Worm (Caenorhabditis elegans): ENCODE results near the gene lido-16.

DNA sequence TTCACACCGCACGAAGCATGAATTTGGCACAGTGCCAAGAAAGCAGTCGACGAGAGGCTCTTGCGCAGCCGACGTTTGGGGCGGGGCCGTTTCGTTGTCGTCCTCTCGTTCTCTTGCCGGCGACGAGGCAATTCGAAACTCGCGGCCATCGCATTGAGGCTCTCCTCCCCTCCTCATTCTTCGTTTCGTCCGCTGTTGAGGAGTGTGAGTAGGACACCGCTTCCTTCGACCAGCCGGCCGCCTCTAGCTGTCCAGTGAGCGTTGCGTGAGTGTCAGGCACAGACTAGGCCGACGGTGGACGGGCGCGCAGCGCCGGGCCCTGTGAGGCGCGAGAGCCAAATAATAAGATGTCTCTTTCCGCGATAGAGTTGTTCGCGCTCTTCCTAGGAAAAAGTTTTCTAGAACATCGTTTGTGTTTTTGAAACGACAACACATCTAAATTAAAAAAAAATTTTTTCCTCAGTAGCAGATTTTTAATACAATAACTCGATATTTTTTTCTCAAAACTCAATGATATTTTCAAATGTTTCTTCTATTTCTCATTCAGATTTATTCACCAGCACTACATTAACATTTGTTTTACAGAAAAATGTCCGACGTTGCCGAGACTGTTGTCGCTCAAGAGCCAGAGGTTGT is 7.2 kb upstream of the lido-16 start, which contains the start of the genes T28D9.11 and T28D9.1:
- TF ChIP-seq unc-39 (tag; optimal IDR thresholded peaks at IDR 0.05) (no peak), nhr-237 (tag; optimal IDR thresholded peaks at IDR 0.05) (no peak), sem-2 (GFP tag; optimal IDR thresholded peaks at IDR 0.05) (no peak), nhr-28 (tag; optimal IDR thresholded peaks at IDR 0.05) (no peak), elt-3 (tag; optimal IDR thresholded peaks at IDR 0.05) (no peak), unc-62 (GFP tag; optimal IDR thresholded peaks at IDR 0.05) (no peak), nhr-12 (tag; optimal IDR thresholded peaks at IDR 0.05) (no peak), elt-1 (tag; optimal IDR thresholded peaks at IDR 0.05; ENCODE audit: borderline replicate concordance, insufficient read depth) (no peak), lin-13 (tag; optimal IDR thresholded peaks at IDR 0.05) (no peak), snpc-4 (tag; optimal IDR thresholded peaks at IDR 0.05) (no peak), cnd-1 (tag; optimal IDR thresholded peaks at IDR 0.05) (peak; percentile 75), pha-4 (tag; optimal IDR thresholded peaks at IDR 0.05) (no peak)
